Fruit fly (Drosophila melanogaster) whole organism, wandering third instar larva: ENCODE results near the gene DIP1.

Experiments used
- CG32264 ChIP-seq: fragments of 200-800 bp; sonication (Bioruptor generic); optimal IDR thresholded peaks from 2 replicates; lab custom pipeline; 2016; ENCODE audit warnings: missing biosample characterization, missing genetic modification characterization
- CG9705 ChIP-seq: fragments of 200-800 bp; sonication (Bioruptor generic); optimal IDR thresholded peaks from 2 replicates; lab custom pipeline; 2018; ENCODE audit warnings: missing biosample characterization, mild to moderate bottlenecking, missing genetic modification characterization
- CrebA ChIP-seq: fragments of 200-800 bp; sonication (Bioruptor generic); optimal IDR thresholded peaks from 2 replicates; lab custom pipeline; 2016; ENCODE audit warnings: missing biosample characterization, mild to moderate bottlenecking, missing genetic modification characterization, borderline replicate concordance
- Dfd ChIP-seq: fragments of >200 bp; optimal IDR thresholded peaks from 2 replicates; lab custom pipeline; 2017; ENCODE audit warnings: missing biosample characterization, missing genetic modification characterization
- HLH106 ChIP-seq: fragments of 200-800 bp; optimal IDR thresholded peaks from 3 replicates; lab custom pipeline; 2019; ENCODE audit warnings: missing biosample characterization, mild to moderate bottlenecking, missing genetic modification characterization, moderate library complexity
- Hnf4 ChIP-seq: fragments of 200-800 bp; sonication (Bioruptor generic); optimal IDR thresholded peaks from 2 replicates; lab custom pipeline; 2016; ENCODE audit warnings: missing biosample characterization, mild to moderate bottlenecking, missing genetic modification characterization
- Hr78 ChIP-seq: fragments of >200 bp; optimal IDR thresholded peaks from 2 replicates; lab custom pipeline; 2017; ENCODE audit warnings: missing biosample characterization, missing genetic modification characterization
- Hr83 ChIP-seq: fragments of 200-300 bp; sonication (Bioruptor generic); optimal IDR thresholded peaks from 2 replicates; lab custom pipeline; 2016; ENCODE audit warnings: missing biosample characterization, mild to moderate bottlenecking, missing genetic modification characterization, moderate library complexity; ENCODE audit not compliant: poor library complexity, severe bottlenecking
- Mio ChIP-seq: sonication (Bioruptor generic); optimal IDR thresholded peaks from 2 replicates; lab custom pipeline; 2016; ENCODE audit warnings: missing biosample characterization, missing genetic modification characterization
- Myc ChIP-seq: fragments of >200 bp; optimal IDR thresholded peaks from 2 replicates; lab custom pipeline; 2017
- N ChIP-seq: fragments of >200 bp; optimal IDR thresholded peaks from 2 replicates; lab custom pipeline; 2018; ENCODE audit warnings: missing biosample characterization, missing external identifiers, missing genetic modification characterization
- OdsH ChIP-seq: fragments of 200-800 bp; sonication (Bioruptor generic); optimal IDR thresholded peaks from 2 replicates; lab custom pipeline; 2016; ENCODE audit warnings: missing biosample characterization, mild to moderate bottlenecking, missing genetic modification characterization
- Rel ChIP-seq, 2 experiments: fragments of 200-800 bp; sonication (Bioruptor generic) in 1 of 2; optimal IDR thresholded peaks; 2 replicates in 1 of 2; 3 replicates in 1 of 2; lab custom pipeline; 2016 to 2019; ENCODE audit warnings: mild to moderate bottlenecking in 2 of 2, missing biosample characterization in 2 of 2, missing genetic modification characterization in 2 of 2, moderate library complexity in 1 of 2
- Sp1 ChIP-seq: fragments of 200-800 bp; sonication (Bioruptor generic); optimal IDR thresholded peaks from 3 replicates; lab custom pipeline; 2019; ENCODE audit warnings: missing biosample characterization, mild to moderate bottlenecking, missing genetic modification characterization, moderate library complexity
- Vsx2 ChIP-seq: fragments of 200-300, 225-300 bp; sonication (Bioruptor generic); optimal IDR thresholded peaks from 2 replicates; lab custom pipeline; 2018; ENCODE audit warnings: missing biosample characterization, missing genetic modification characterization; ENCODE audit not compliant: partially characterized antibody
- br ChIP-seq: fragments of 200-800 bp; sonication (Bioruptor generic); optimal IDR thresholded peaks from 2 replicates; lab custom pipeline; 2016; ENCODE audit warnings: missing biosample characterization, missing genetic modification characterization
- dl ChIP-seq, 2 experiments: fragments of 175-275, 200-275 bp in 1 of 2; fragments of 200-275 bp in 1 of 2; sonication (Bioruptor generic); optimal IDR thresholded peaks; lab custom pipeline; 2018; ENCODE audit warnings: mild to moderate bottlenecking in 2 of 2, missing biosample characterization in 2 of 2, missing genetic modification characterization in 2 of 2, moderate library complexity in 2 of 2; ENCODE audit not compliant: partially characterized antibody in 2 of 2, insufficient read depth in 1 of 2
- dmrt93B ChIP-seq: fragments of 200-800 bp; sonication (Bioruptor generic); optimal IDR thresholded peaks from 2 replicates; lab custom pipeline; 2018; ENCODE audit warnings: missing biosample characterization, mild to moderate bottlenecking, missing genetic modification characterization
- ey ChIP-seq: fragments of 200-800 bp; sonication (Bioruptor generic); optimal IDR thresholded peaks from 2 replicates; lab custom pipeline; 2016; ENCODE audit warnings: missing biosample characterization, missing genetic modification characterization
- foxo ChIP-seq, 2 experiments: fragments of 200-800 bp; sonication (Bioruptor generic); optimal IDR thresholded peaks; 2 replicates in 1 of 2; 3 replicates in 1 of 2; lab custom pipeline; 2016 to 2017; ENCODE audit warnings: missing biosample characterization in 2 of 2, missing genetic modification characterization in 2 of 2
- fru ChIP-seq: fragments of 200-800 bp; sonication (Bioruptor generic); optimal IDR thresholded peaks from 3 replicates; lab custom pipeline; 2016; ENCODE audit warnings: missing biosample characterization, mild to moderate bottlenecking, missing genetic modification characterization
- h ChIP-seq: fragments of 200-800 bp; sonication (Bioruptor generic); optimal IDR thresholded peaks from 3 replicates; lab custom pipeline; 2016; ENCODE audit warnings: missing biosample characterization, mild to moderate bottlenecking, missing genetic modification characterization
- jim ChIP-seq: fragments of 175-275, 200-325 bp; sonication (Bioruptor generic); optimal IDR thresholded peaks from 2 replicates; lab custom pipeline; 2016; ENCODE audit warnings: missing biosample characterization, mild to moderate bottlenecking, missing genetic modification characterization
- lola ChIP-seq: fragments of >200 bp; optimal IDR thresholded peaks from 2 replicates; lab custom pipeline; 2017; ENCODE audit warnings: missing biosample characterization, missing genetic modification characterization
- psq ChIP-seq: fragments of 200-800 bp; sonication (Bioruptor generic); optimal IDR thresholded peaks from 3 replicates; lab custom pipeline; 2017; ENCODE audit warnings: missing biosample characterization, mild to moderate bottlenecking, missing genetic modification characterization, moderate library complexity
- rgr ChIP-seq: fragments of 200-800 bp; sonication (Bioruptor generic); optimal IDR thresholded peaks from 3 replicates; lab custom pipeline; 2016; ENCODE audit warnings: missing biosample characterization, mild to moderate bottlenecking, missing genetic modification characterization
- sage ChIP-seq: fragments of 200-800 bp; sonication (Bioruptor generic); optimal IDR thresholded peaks from 2 replicates; lab custom pipeline; 2016; ENCODE audit warnings: missing biosample characterization, mild to moderate bottlenecking, missing genetic modification characterization
- sv ChIP-seq: fragments of 200-800 bp; sonication (Bioruptor generic); optimal IDR thresholded peaks from 3 replicates; lab custom pipeline; 2016; ENCODE audit warnings: missing biosample characterization, missing genetic modification characterization
- tai ChIP-seq: sonication (Bioruptor generic); optimal IDR thresholded peaks from 2 replicates; lab custom pipeline; 2016; ENCODE audit warnings: missing biosample characterization, missing genetic modification characterization
- usp ChIP-seq: fragments of >200 bp; optimal IDR thresholded peaks from 2 replicates; lab custom pipeline; 2017; ENCODE audit warnings: missing biosample characterization, missing genetic modification characterization
- woc ChIP-seq: sonication (Bioruptor generic); optimal IDR thresholded peaks from 2 replicates; lab custom pipeline; 2016; ENCODE audit warnings: missing biosample characterization, mild to moderate bottlenecking, missing genetic modification characterization

DIP1 gene

DNA sequence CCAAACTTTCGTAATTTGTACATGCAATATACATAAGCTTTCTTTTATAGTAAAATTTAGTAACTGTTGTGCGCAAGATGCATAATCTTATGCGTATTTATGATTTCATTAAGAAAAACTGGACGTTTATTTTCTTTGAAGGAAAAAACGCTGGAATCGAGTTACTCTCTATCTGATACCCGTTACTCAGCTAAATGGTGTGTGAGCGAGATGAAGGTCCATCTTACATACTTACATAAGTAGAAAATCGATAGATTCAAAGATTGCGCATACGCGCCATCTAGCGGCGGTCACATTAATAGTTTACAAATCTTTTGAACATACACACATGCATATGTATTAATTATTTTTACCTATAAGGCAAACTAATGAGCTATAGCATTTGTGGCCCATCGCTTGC is 24.4 kb downstream of the DIP1 start:
- TF ChIP-seq Dfd (GFP tag; lab: Kevin White, UChicago) (no peak), Myc (lab: Kevin White, UChicago) (no peak), dl (GFP tag; optimal IDR thresholded peaks at IDR 0.05; lab: Kevin White, UChicago; ENCODE audit: insufficient read depth in 1 of 2, partially characterized antibody in 2 of 2) (no peak), Hr83 (GFP tag; lab: Kevin White, UChicago) (no peak), br (GFP tag; lab: Kevin White, UChicago) (no peak), Mio (GFP tag; lab: Kevin White, UChicago) (no peak), fru (GFP tag; lab: Kevin White, UChicago) (no peak), ey (GFP tag; lab: Kevin White, UChicago) (no peak)

DNA sequence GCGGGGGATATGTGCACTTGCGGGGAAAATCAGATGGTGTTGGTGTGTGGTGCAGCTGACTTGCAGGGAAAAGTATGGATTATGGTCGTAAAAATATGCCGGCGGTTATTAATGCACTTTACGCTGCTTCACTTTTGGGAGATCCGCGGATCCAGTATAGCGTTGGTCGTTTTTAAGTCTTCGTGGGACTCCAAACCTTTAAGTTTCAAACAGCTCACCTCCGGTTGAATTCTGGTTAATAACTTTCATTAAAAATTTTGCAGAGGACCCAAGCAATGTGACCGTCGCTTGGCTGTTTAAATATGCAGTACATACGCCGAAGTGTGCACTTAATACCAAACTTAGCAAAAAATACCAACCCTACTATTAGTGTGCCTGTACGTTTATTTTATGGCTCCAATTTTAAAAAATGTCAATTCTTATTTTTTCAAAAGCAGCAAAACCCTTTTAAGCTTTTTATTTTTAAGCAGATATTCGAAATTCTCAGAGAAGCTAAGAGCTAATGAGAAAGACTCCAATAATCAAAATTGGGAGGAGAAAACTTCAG is 24.9 kb downstream of the DIP1 start, which contains the start of gene GCS2alpha:
Gene GCS2alpha (minus strand): TSS at position 309 of the 547 bp plus-strand sequence.
- TF ChIP-seq HLH106 (no peak), dl (GFP tag; optimal IDR thresholded peaks at IDR 0.05; lab: Kevin White, UChicago; ENCODE audit: insufficient read depth in 1 of 2, partially characterized antibody in 2 of 2) (no peak), h (GFP tag; lab: Kevin White, UChicago) (peak; percentile 2), CrebA (no peak), Hr78 (no peak), ey (GFP tag; lab: Kevin White, UChicago) (no peak), OdsH (GFP tag; lab: Kevin White, UChicago) (no peak), lola (GFP tag; lab: Kevin White, UChicago) (no peak), tai (no peak), foxo (GFP tag; optimal IDR thresholded peaks at IDR 0.05; lab: Kevin White, UChicago) (no peak), Mio (GFP tag; lab: Kevin White, UChicago) (no peak), usp (GFP tag; lab: Kevin White, UChicago) (no peak), N (GFP tag; lab: Kevin White, UChicago) (no peak), dmrt93B (no peak), Hnf4 (GFP tag; lab: Kevin White, UChicago) (no peak), fru (GFP tag; lab: Kevin White, UChicago) (no peak), psq (GFP tag; lab: Kevin White, UChicago) (no peak), Rel (GFP tag; optimal IDR thresholded peaks at IDR 0.05; lab: Kevin White, UChicago) (no peak), Rel (tag; optimal IDR thresholded peaks at IDR 0.05; lab: Kevin White, UChicago) (peak; percentile 4)

- TF ChIP-seq dmrt93B: peak; percentile 74
- TF ChIP-seq CG32264 (GFP tag; lab: Kevin White, UChicago): peak; percentile 27
- no peak for TF ChIP-seq Hr83 (GFP tag; lab: Kevin White, UChicago)
- peak; percentile 66 for TF ChIP-seq Sp1 (GFP tag; lab: Kevin White, UChicago)
- peak; percentile 48 for TF ChIP-seq woc
- peak; percentile 58 for TF ChIP-seq sv (GFP tag; lab: Kevin White, UChicago)
- TF ChIP-seq lola (GFP tag; lab: Kevin White, UChicago): no peak
- TF ChIP-seq Rel (GFP tag; optimal IDR thresholded peaks at IDR 0.05; lab: Kevin White, UChicago): peak; percentile 22
- TF ChIP-seq Rel (tag; optimal IDR thresholded peaks at IDR 0.05; lab: Kevin White, UChicago): peak; percentile 54
- no peak for TF ChIP-seq Vsx2 (GFP tag; lab: Kevin White, UChicago)
- TF ChIP-seq CrebA: peak; percentile 64
- TF ChIP-seq br (GFP tag; lab: Kevin White, UChicago): peak; percentile 66
- TF ChIP-seq CG9705 (GFP tag; lab: Kevin White, UChicago): peak; percentile 69
- peak; percentile 93 for TF ChIP-seq fru (GFP tag; lab: Kevin White, UChicago)
- peak; percentile 78 for TF ChIP-seq Hnf4 (GFP tag; lab: Kevin White, UChicago)
- no peak for TF ChIP-seq jim
- TF ChIP-seq Hr78: no peak
- peak; percentile 68 for TF ChIP-seq psq (GFP tag; lab: Kevin White, UChicago)
- TF ChIP-seq h (GFP tag; lab: Kevin White, UChicago): peak; percentile 95
- peak; percentile 75 for TF ChIP-seq rgr (GFP tag; lab: Kevin White, UChicago)
- TF ChIP-seq HLH106: peak; percentile 91
- peak; percentile 44 for TF ChIP-seq Dfd (GFP tag; lab: Kevin White, UChicago)
- peak; percentile 72 for TF ChIP-seq OdsH (GFP tag; lab: Kevin White, UChicago)
- peak; percentile 82 for TF ChIP-seq sage (GFP tag; lab: Kevin White, UChicago)
- TF ChIP-seq foxo (GFP tag; optimal IDR thresholded peaks at IDR 0.05; lab: Kevin White, UChicago): peak in 1 of 2 experiments; percentile 94
- peak; percentile 76 for TF ChIP-seq ey (GFP tag; lab: Kevin White, UChicago)
Measured at dm6 chrX:21593907-21594306, 36.0 kb downstream of the DIP1 start.
